Fruit fly (Drosophila melanogaster) whole organism, embryonic: ENCODE results near the gene Muc14A.
A peak's percentile ranks its signal among the peaks of the same experiment; 100 is the strongest.

Experiments
- Atf3 ChIP-seq: fragments of 200-800 bp; sonication (Bioruptor generic); optimal IDR thresholded peaks from 3 replicates; lab custom pipeline; 2016; ENCODE audit warnings: missing biosample characterization, missing genetic modification characterization
- CG12219 ChIP-seq: fragments of 200-800 bp; sonication (Bioruptor generic); optimal IDR thresholded peaks from 3 replicates; lab custom pipeline; 2018; ENCODE audit warnings: missing biosample characterization, mild to moderate bottlenecking, missing genetic modification characterization
- CG12391 ChIP-seq: fragments of 200-800 bp; sonication (Bioruptor generic); optimal IDR thresholded peaks from 3 replicates; lab custom pipeline; 2018; ENCODE audit warnings: missing biosample characterization, mild to moderate bottlenecking, missing genetic modification characterization, moderate library complexity
- CG13775 ChIP-seq: fragments of 200-800 bp; sonication (Bioruptor generic); optimal IDR thresholded peaks from 3 replicates; lab custom pipeline; 2017; ENCODE audit warnings: missing biosample characterization, mild to moderate bottlenecking, missing genetic modification characterization
- CG14860 ChIP-seq: fragments of 200-800 bp; sonication (Bioruptor generic); IDR thresholded peaks from 3 replicates; pipeline ENCODE4 v1.3.6; 2022; ENCODE audit warnings: missing biosample characterization, missing genetic modification characterization; ENCODE audit not compliant: partially characterized antibody
- CG16815 ChIP-seq: fragments of 200-800 bp; sonication (Bioruptor generic); optimal IDR thresholded peaks from 3 replicates; lab custom pipeline; 2017; ENCODE audit warnings: missing biosample characterization, mild to moderate bottlenecking, missing genetic modification characterization
- CG1832 ChIP-seq: fragments of 200-800 bp; sonication (Bioruptor generic); optimal IDR thresholded peaks from 2 replicates; lab custom pipeline; 2017; ENCODE audit warnings: missing biosample characterization, mild to moderate bottlenecking, missing genetic modification characterization, inconsistent platforms
- CG2120 ChIP-seq: fragments of 200-800 bp; sonication (Bioruptor generic); optimal IDR thresholded peaks from 3 replicates; lab custom pipeline; 2016; ENCODE audit warnings: missing biosample characterization, missing genetic modification characterization
- CG2199 ChIP-seq: fragments of 200-800 bp; sonication (Bioruptor generic); IDR thresholded peaks from 3 replicates; pipeline ENCODE4 v1.3.6; 2022; ENCODE audit warnings: missing biosample characterization, missing genetic modification characterization
- CG31388 ChIP-seq: fragments of 200-800 bp; sonication (Bioruptor generic); optimal IDR thresholded peaks from 2 replicates; lab custom pipeline; 2016; ENCODE audit warnings: missing biosample characterization, missing genetic modification characterization
- CG3838 ChIP-seq: fragments of 200-800 bp; sonication (Bioruptor generic); optimal IDR thresholded peaks from 3 replicates; lab custom pipeline; 2016; ENCODE audit warnings: missing biosample characterization, missing genetic modification characterization
- CG4360 ChIP-seq: fragments of 200-800 bp; sonication (Bioruptor generic); IDR thresholded peaks from 2 replicates; pipeline ENCODE4 v1.3.6; 2022; ENCODE audit warnings: missing biosample characterization, missing genetic modification characterization
- CG5180 ChIP-seq: fragments of 200-800 bp; sonication (Bioruptor generic); optimal IDR thresholded peaks from 3 replicates; lab custom pipeline; 2017; ENCODE audit warnings: missing biosample characterization, missing genetic modification characterization, mild to moderate bottlenecking, moderate library complexity, missing genetic modification reagents
- CG7786 ChIP-seq: fragments of 200-800 bp; sonication (Bioruptor generic); optimal IDR thresholded peaks from 2 replicates; lab custom pipeline; 2016; ENCODE audit warnings: missing biosample characterization, missing genetic modification characterization
- CG8089 ChIP-seq: fragments of 200-800 bp; sonication (Bioruptor generic); optimal IDR thresholded peaks from 3 replicates; lab custom pipeline; 2016; ENCODE audit warnings: missing biosample characterization, missing genetic modification characterization
- CG9797 ChIP-seq: fragments of 200-800 bp; sonication (Bioruptor generic); optimal IDR thresholded peaks from 3 replicates; lab custom pipeline; 2018; ENCODE audit warnings: missing biosample characterization, mild to moderate bottlenecking, missing genetic modification characterization
- CTCF ChIP-seq: fragments of 200-800 bp; sonication (Bioruptor generic); optimal IDR thresholded peaks from 2 replicates; lab custom pipeline; 2017; ENCODE audit warnings: missing biosample characterization, mild to moderate bottlenecking, missing genetic modification characterization, moderate library complexity
- Dip2 ChIP-seq: fragments of 200-800 bp; sonication (Bioruptor generic); IDR thresholded peaks from 2 replicates; pipeline ENCODE4 v1.3.6; 2022; ENCODE audit warnings: missing biosample characterization, missing genetic modification characterization
- Dll ChIP-seq: fragments of 200-800 bp; sonication (Bioruptor generic); IDR thresholded peaks from 4 replicates; pipeline ENCODE4 v1.3.6; 2022; ENCODE audit warnings: missing biosample characterization, missing genetic modification characterization; ENCODE audit not compliant: partially characterized antibody
- Elba2 ChIP-seq: fragments of 200-800 bp; sonication (Bioruptor generic); optimal IDR thresholded peaks from 3 replicates; lab custom pipeline; 2016; ENCODE audit warnings: missing biosample characterization, missing genetic modification characterization
- HHEX ChIP-seq: fragments of 200-800 bp; sonication (Bioruptor generic); optimal IDR thresholded peaks from 3 replicates; lab custom pipeline; 2017; ENCODE audit warnings: missing biosample characterization, mild to moderate bottlenecking, missing genetic modification characterization, missing genetic modification reagents
- HmgZ ChIP-seq: fragments of 200-800 bp; sonication (Bioruptor generic); optimal IDR thresholded peaks from 2 replicates; lab custom pipeline; 2018; ENCODE audit warnings: missing biosample characterization, mild to moderate bottlenecking, missing genetic modification characterization
- Hr39 ChIP-seq: fragments of >200 bp; optimal IDR thresholded peaks from 2 replicates; lab custom pipeline; 2017
- Jarid2 ChIP-seq: fragments of 200-800 bp; sonication (Bioruptor generic); optimal IDR thresholded peaks from 3 replicates; lab custom pipeline; 2017; ENCODE audit warnings: mild to moderate bottlenecking, missing biosample characterization, missing genetic modification reagents, missing genetic modification characterization
- Kr ChIP-seq: fragments of 200-800 bp; sonication (Bioruptor generic); optimal IDR thresholded peaks from 2 replicates; lab custom pipeline; 2017; ENCODE audit warnings: missing biosample characterization, mild to moderate bottlenecking, missing genetic modification characterization
- MTF-1 ChIP-seq: fragments of 200-800 bp; sonication (Bioruptor generic); optimal IDR thresholded peaks from 2 replicates; lab custom pipeline; 2018; ENCODE audit warnings: missing biosample characterization, mild to moderate bottlenecking, missing genetic modification characterization, borderline replicate concordance
- Nf-YB ChIP-seq: fragments of 200-800 bp; sonication (Bioruptor generic); optimal IDR thresholded peaks from 3 replicates; lab custom pipeline; 2019; ENCODE audit warnings: missing biosample characterization, mild to moderate bottlenecking, missing genetic modification characterization, moderate library complexity
- Spps ChIP-seq: fragments of 200-800 bp; sonication (Bioruptor generic); optimal IDR thresholded peaks from 2 replicates; lab custom pipeline; 2018; ENCODE audit warnings: missing biosample characterization, mild to moderate bottlenecking, missing genetic modification characterization
- Ssrp ChIP-seq: fragments of 200-800 bp; sonication (Bioruptor generic); optimal IDR thresholded peaks from 2 replicates; lab custom pipeline; 2018; ENCODE audit warnings: missing biosample characterization, mild to moderate bottlenecking, missing genetic modification characterization, moderate library complexity
- amos ChIP-seq: fragments of 200-800 bp; sonication (Bioruptor generic); IDR thresholded peaks from 2 replicates; pipeline ENCODE4 v1.3.6; 2022; ENCODE audit warnings: missing biosample characterization, missing genetic modification characterization; ENCODE audit not compliant: partially characterized antibody
- ase ChIP-seq: fragments of 200-800 bp; sonication (Bioruptor generic); IDR thresholded peaks from 3 replicates; pipeline ENCODE4 v1.3.6; 2022; ENCODE audit warnings: missing biosample characterization, missing genetic modification characterization
- bsh ChIP-seq, 2 experiments: fragments of 200-800 bp; sonication (Bioruptor generic); optimal IDR thresholded peaks; 2 replicates each; lab custom pipeline; 2017 to 2018; ENCODE audit warnings: mild to moderate bottlenecking in 2 of 2, missing biosample characterization in 2 of 2, missing genetic modification characterization in 2 of 2, moderate library complexity in 1 of 2
- caup ChIP-seq: fragments of 200-800 bp; sonication (Bioruptor generic); optimal IDR thresholded peaks from 3 replicates; lab custom pipeline; 2017; ENCODE audit warnings: missing biosample characterization, mild to moderate bottlenecking, missing genetic modification characterization, moderate library complexity; ENCODE audit not compliant: severe bottlenecking
- dm ChIP-seq: fragments of 200-800 bp; sonication (Bioruptor generic); optimal IDR thresholded peaks from 3 replicates; lab custom pipeline; 2016; ENCODE audit warnings: missing biosample characterization, missing genetic modification characterization
- dmrt99B ChIP-seq: fragments of 200-800 bp; sonication (Bioruptor generic); optimal IDR thresholded peaks from 2 replicates; lab custom pipeline; 2018; ENCODE audit warnings: missing biosample characterization, mild to moderate bottlenecking, missing genetic modification characterization, moderate library complexity
- emc ChIP-seq: fragments of 200-800 bp; sonication (Bioruptor generic); optimal IDR thresholded peaks from 2 replicates; lab custom pipeline; 2016; ENCODE audit warnings: missing biosample characterization, missing genetic modification characterization
- hth ChIP-seq: fragments of >200 bp; optimal IDR thresholded peaks from 2 replicates; lab custom pipeline; 2017; ENCODE audit warnings: inconsistent platforms
- insv ChIP-seq, 2 experiments: fragments of 200-800 bp; sonication (Bioruptor generic); optimal IDR thresholded peaks; 3 replicates each; lab custom pipeline; 2016 to 2018; ENCODE audit warnings: missing biosample characterization in 2 of 2, missing genetic modification characterization in 2 of 2
- jigr1 ChIP-seq: fragments of 200-800 bp; sonication (Bioruptor generic); IDR thresholded peaks from 3 replicates; pipeline ENCODE4 v1.3.6; 2022; ENCODE audit warnings: missing biosample characterization, missing genetic modification characterization
- jing ChIP-seq: fragments of 200-800 bp; sonication (Bioruptor generic); optimal IDR thresholded peaks from 2 replicates; lab custom pipeline; 2018; ENCODE audit warnings: missing biosample characterization, mild to moderate bottlenecking, missing genetic modification characterization
- maf-S ChIP-seq: fragments of 200-800 bp; sonication (Bioruptor generic); optimal IDR thresholded peaks from 2 replicates; lab custom pipeline; 2016; ENCODE audit warnings: missing biosample characterization, missing genetic modification characterization
- odd ChIP-seq: fragments of 200-800 bp; sonication (Bioruptor generic); optimal IDR thresholded peaks from 2 replicates; lab custom pipeline; 2017; ENCODE audit warnings: missing biosample characterization, mild to moderate bottlenecking, missing genetic modification characterization
- rib ChIP-seq: fragments of 200-800 bp; sonication (Bioruptor generic); IDR thresholded peaks from 2 replicates; pipeline ENCODE4 v1.3.6; 2022; ENCODE audit warnings: missing biosample characterization, missing genetic modification characterization
- tup ChIP-seq: fragments of 200-800 bp; sonication (Bioruptor generic); optimal IDR thresholded peaks from 2 replicates; lab custom pipeline; 2016; ENCODE audit warnings: missing biosample characterization, mild to moderate bottlenecking, missing genetic modification characterization, moderate library complexity
- vnd ChIP-seq: fragments of 200-800 bp; sonication (Bioruptor generic); IDR thresholded peaks from 3 replicates; pipeline ENCODE4 v1.3.6; 2022; ENCODE audit warnings: missing biosample characterization, missing genetic modification characterization; ENCODE audit not compliant: partially characterized antibody
- wor ChIP-seq: fragments of 200-800 bp; sonication (Bioruptor generic); IDR thresholded peaks from 2 replicates; pipeline ENCODE4 v1.3.6; 2022; ENCODE audit warnings: missing biosample characterization, missing genetic modification characterization
- z ChIP-seq: fragments of 200-800 bp; sonication (Bioruptor generic); IDR thresholded peaks from 3 replicates; pipeline ENCODE4 v1.3.6; 2022; ENCODE audit warnings: missing biosample characterization, missing genetic modification characterization
- zen ChIP-seq: fragments of 200-800 bp; sonication (Bioruptor generic); optimal IDR thresholded peaks from 3 replicates; lab custom pipeline; 2018; ENCODE audit warnings: missing biosample characterization, mild to moderate bottlenecking, missing genetic modification characterization, moderate library complexity

Muc14A gene

DNA sequence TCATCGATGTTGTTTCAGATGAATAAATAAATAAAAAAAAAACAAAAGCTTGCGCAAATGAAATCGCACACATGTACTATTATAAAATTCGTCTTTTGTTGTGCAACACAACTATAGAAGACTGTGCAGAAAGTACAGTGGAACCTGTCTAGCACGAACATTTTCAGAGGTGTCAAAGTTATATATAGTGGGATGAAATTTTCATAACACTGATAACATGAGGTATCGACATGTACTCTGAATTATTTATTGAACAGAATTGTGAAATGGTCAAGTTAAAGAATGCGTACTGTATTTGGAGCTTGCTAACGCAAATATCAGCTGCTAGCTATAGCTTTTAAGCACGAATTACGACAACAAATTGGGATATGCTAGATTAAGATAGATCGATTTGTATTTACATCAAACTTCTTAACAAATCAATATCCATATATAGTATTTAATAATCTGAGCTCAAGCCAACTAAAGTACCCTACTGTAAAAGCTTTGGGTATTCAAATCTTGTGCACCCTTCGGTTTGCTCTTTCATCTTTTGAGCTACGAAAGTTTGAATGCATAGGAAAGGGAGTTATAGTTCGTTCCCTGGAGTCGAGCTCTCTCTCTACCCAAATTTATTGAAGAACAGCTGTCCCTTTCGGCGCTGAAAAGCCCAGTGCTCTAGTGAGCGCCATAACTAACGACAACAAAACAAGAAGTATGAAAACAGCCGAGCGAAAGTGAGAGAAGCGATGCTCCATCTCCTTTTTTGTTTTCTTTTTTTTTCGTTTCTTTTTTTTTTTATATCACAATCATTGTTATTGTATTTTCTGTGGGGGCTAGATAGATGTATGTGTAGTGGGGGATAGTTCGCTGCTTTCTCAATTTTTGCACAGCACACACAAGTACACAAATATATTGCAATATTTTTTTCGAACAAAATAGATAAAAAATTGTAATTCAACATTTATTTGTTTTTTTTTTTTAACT, 81.5 kb downstream of the Muc14A start (continued):
- TF ChIP-seq tup (peak; percentile 30), wor (GFP tag; lab: Robert Waterston, UW) (peak; percentile 73), hth (lab: Kevin White, UChicago) (no peak), CG8089 (GFP tag; lab: Kevin White, UChicago) (peak; percentile 74), vnd (GFP tag; lab: Robert Waterston, UW) (no peak), CG12391 (peak; percentile 86), dm (peak; percentile 63), CG3838 (peak; percentile 39), Nf-YB (GFP tag; lab: Kevin White, UChicago) (peak; percentile 60), bsh (GFP tag; optimal IDR thresholded peaks at IDR 0.05; lab: Kevin White, UChicago) (peak in 1 of 2 experiments; percentile 87), z (GFP tag; lab: Robert Waterston, UW) (no peak), CG7786 (GFP tag; lab: Kevin White, UChicago) (peak; percentile 88), CTCF (peak; percentile 10), CG9797 (GFP tag; lab: Kevin White, UChicago) (no peak), jigr1 (GFP tag; lab: Robert Waterston, UW) (peak; percentile 72; the same call in 1 of the 3 replicates), caup (peak; percentile 91), emc (GFP tag; lab: Kevin White, UChicago) (peak; percentile 84), Spps (tag; lab: Kevin White, UChicago) (peak; percentile 37), CG12219 (peak; percentile 93), MTF-1 (GFP tag; lab: Kevin White, UChicago) (peak; percentile 79), Elba2 (no peak), insv (GFP tag; optimal IDR thresholded peaks at IDR 0.05; lab: Kevin White, UChicago) (peak in 1 of 2 experiments; percentile 54), CG31388 (GFP tag; lab: Kevin White, UChicago) (peak; percentile 71), jing (GFP tag; lab: Kevin White, UChicago) (peak; percentile 79), Dll (GFP tag; lab: Robert Waterston, UW) (no peak), CG14860 (GFP tag; lab: Robert Waterston, UW) (no peak), Kr (no peak), Dip2 (GFP tag; lab: Robert Waterston, UW) (no peak; the same call in 1 of the 2 replicates), maf-S (GFP tag; lab: Kevin White, UChicago) (peak; percentile 87), Ssrp (tag; lab: Kevin White, UChicago) (peak; percentile 76), CG4360 (no peak), odd (GFP tag; lab: Kevin White, UChicago) (peak; percentile 88), Hr39 (lab: Kevin White, UChicago) (no peak), CG5180 (GFP tag; lab: Kevin White, UChicago) (peak; percentile 79), CG1832 (no peak), HHEX (GFP tag; lab: Kevin White, UChicago) (peak; percentile 90), Jarid2 (peak; percentile 57), dmrt99B (tag; lab: Kevin White, UChicago) (peak; percentile 93), HmgZ (peak; percentile 93), ase (GFP tag; lab: Robert Waterston, UW) (peak; percentile 88; the same call in 2 of the 3 replicates), CG13775 (GFP tag; lab: Kevin White, UChicago) (peak; percentile 74), Atf3 (GFP tag; lab: Kevin White, UChicago) (peak; percentile 55), CG16815 (GFP tag; lab: Kevin White, UChicago) (peak; percentile 70), CG2199 (GFP tag; lab: Robert Waterston, UW) (peak; percentile 49; the same call in 1 of the 3 replicates), amos (GFP tag; lab: Robert Waterston, UW) (no peak), zen (tag; lab: Kevin White, UChicago) (peak; percentile 54), rib (GFP tag; lab: Robert Waterston, UW) (peak; percentile 92), CG2120 (peak; percentile 94)
